Fruit fly (Drosophila melanogaster) whole organism, embryonic: Measurements from ENCODE around the gene Faa.
A peak's percentile ranks its signal among the peaks of the same experiment; 100 is the strongest.

Experiments used
- Atf6 ChIP-seq: fragments of 200-800 bp; sonication (Bioruptor generic); IDR thresholded peaks from 2 replicates; pipeline ENCODE4 v1.3.6; 2022; ENCODE audit warnings: missing biosample characterization, missing genetic modification characterization
- Bdp1 ChIP-seq: fragments of 200-800 bp; sonication (Bioruptor generic); optimal IDR thresholded peaks from 3 replicates; lab custom pipeline; 2016; ENCODE audit warnings: missing biosample characterization, missing genetic modification characterization
- Bteb2 ChIP-seq: fragments of 200-800 bp; sonication (Bioruptor generic); optimal IDR thresholded peaks from 2 replicates; lab custom pipeline; 2016; ENCODE audit warnings: missing biosample characterization, missing genetic modification characterization
- CG10209 ChIP-seq: fragments of 200-800 bp; sonication (Bioruptor generic); optimal IDR thresholded peaks from 3 replicates; lab custom pipeline; 2017; ENCODE audit warnings: missing biosample characterization, mild to moderate bottlenecking, missing genetic modification characterization, missing genetic modification reagents
- CG10321 ChIP-seq: fragments of 200-800 bp; sonication (Bioruptor generic); IDR thresholded peaks from 2 replicates; pipeline ENCODE4 v1.3.6; 2022; ENCODE audit warnings: missing biosample characterization, missing genetic modification characterization
- CG11085 ChIP-seq: fragments of 200-800 bp; sonication (Bioruptor generic); IDR thresholded peaks from 2 replicates; pipeline ENCODE4 v1.3.6; 2022; ENCODE audit warnings: missing biosample characterization, missing genetic modification characterization
- CG11456 ChIP-seq: fragments of 200-800 bp; sonication (Bioruptor generic); IDR thresholded peaks from 3 replicates; pipeline ENCODE4 v1.3.6; 2022; ENCODE audit warnings: missing biosample characterization, missing genetic modification characterization
- CG12071 ChIP-seq: fragments of 200-800 bp; sonication (Bioruptor generic); optimal IDR thresholded peaks from 3 replicates; lab custom pipeline; 2018; ENCODE audit warnings: missing biosample characterization, mild to moderate bottlenecking, missing genetic modification characterization
- CG13287 ChIP-seq: fragments of 200-800 bp; sonication (Bioruptor generic); IDR thresholded peaks from 2 replicates; pipeline ENCODE4 v1.3.6; 2022; ENCODE audit warnings: missing biosample characterization, missing genetic modification characterization; ENCODE audit not compliant: partially characterized antibody
- CG15696 ChIP-seq: fragments of 200-800 bp; sonication (Bioruptor generic); optimal IDR thresholded peaks from 2 replicates; lab custom pipeline; 2019; ENCODE audit warnings: missing biosample characterization, mild to moderate bottlenecking, missing genetic modification characterization, moderate library complexity
- CG17829 ChIP-seq: fragments of 200-800 bp; optimal IDR thresholded peaks from 2 replicates; lab custom pipeline; 2019; ENCODE audit warnings: missing biosample characterization, mild to moderate bottlenecking, missing genetic modification characterization, moderate library complexity
- CG2129 ChIP-seq: fragments of 200-800 bp; sonication (Bioruptor generic); IDR thresholded peaks from 2 replicates; pipeline ENCODE4 v1.3.6; 2022; ENCODE audit warnings: missing biosample characterization, missing genetic modification characterization; ENCODE audit not compliant: partially characterized antibody
- CG31224 ChIP-seq: fragments of 200-800 bp; sonication (Bioruptor generic); IDR thresholded peaks from 2 replicates; pipeline ENCODE4 v1.3.6; 2022; ENCODE audit warnings: missing biosample characterization, missing genetic modification characterization
- CG4730 ChIP-seq: fragments of 200-800 bp; sonication (Bioruptor generic); IDR thresholded peaks from 2 replicates; pipeline ENCODE4 v1.3.6; 2022; ENCODE audit warnings: missing biosample characterization, missing genetic modification characterization
- CG6791 ChIP-seq: fragments of 200-800 bp; sonication (Bioruptor generic); IDR thresholded peaks from 3 replicates; pipeline ENCODE4 v1.3.6; 2022; ENCODE audit warnings: missing biosample characterization, missing genetic modification characterization; ENCODE audit not compliant: partially characterized antibody
- CG6854 ChIP-seq: fragments of 200-800 bp; sonication (Bioruptor generic); optimal IDR thresholded peaks from 3 replicates; lab custom pipeline; 2017; ENCODE audit warnings: missing biosample characterization, mild to moderate bottlenecking, missing genetic modification characterization
- CG7556 ChIP-seq: fragments of 200-800 bp; sonication (Bioruptor generic); optimal IDR thresholded peaks from 2 replicates; lab custom pipeline; 2017; ENCODE audit warnings: missing biosample characterization, mild to moderate bottlenecking, missing genetic modification characterization
- CG7745 ChIP-seq: fragments of 200-800 bp; sonication (Bioruptor generic); optimal IDR thresholded peaks from 2 replicates; lab custom pipeline; 2018; ENCODE audit warnings: missing biosample characterization, mild to moderate bottlenecking, missing genetic modification characterization, moderate library complexity
- CG8089 ChIP-seq: fragments of 200-800 bp; sonication (Bioruptor generic); optimal IDR thresholded peaks from 3 replicates; lab custom pipeline; 2016; ENCODE audit warnings: missing biosample characterization, missing genetic modification characterization
- CG8944 ChIP-seq: fragments of 200-800 bp; sonication (Bioruptor generic); optimal IDR thresholded peaks from 3 replicates; lab custom pipeline; 2016; ENCODE audit warnings: missing biosample characterization, missing genetic modification characterization
- CG9797 ChIP-seq: fragments of 200-800 bp; sonication (Bioruptor generic); optimal IDR thresholded peaks from 3 replicates; lab custom pipeline; 2018; ENCODE audit warnings: missing biosample characterization, mild to moderate bottlenecking, missing genetic modification characterization
- Dip2 ChIP-seq: fragments of 200-800 bp; sonication (Bioruptor generic); IDR thresholded peaks from 2 replicates; pipeline ENCODE4 v1.3.6; 2022; ENCODE audit warnings: missing biosample characterization, missing genetic modification characterization
- E2f2 ChIP-seq: fragments of 200-800 bp; sonication (Bioruptor generic); IDR thresholded peaks from 2 replicates; pipeline ENCODE4 v1.3.6; 2022; ENCODE audit warnings: missing biosample characterization, missing genetic modification characterization
- ERR ChIP-seq: fragments of 200-800 bp; sonication (Bioruptor generic); optimal IDR thresholded peaks from 2 replicates; lab custom pipeline; 2016; ENCODE audit warnings: missing biosample characterization, missing genetic modification characterization
- Fer2 ChIP-seq: fragments of 200-800 bp; sonication (Bioruptor generic); optimal IDR thresholded peaks from 2 replicates; lab custom pipeline; 2018; ENCODE audit warnings: missing biosample characterization, mild to moderate bottlenecking, missing genetic modification characterization, moderate library complexity
- Fer3 ChIP-seq: fragments of 200-800 bp; sonication (Bioruptor generic); optimal IDR thresholded peaks from 2 replicates; lab custom pipeline; 2018; ENCODE audit warnings: missing biosample characterization, mild to moderate bottlenecking, missing genetic modification characterization, moderate library complexity
- H15 ChIP-seq: fragments of 200-800 bp; sonication (Bioruptor generic); IDR thresholded peaks from 3 replicates; pipeline ENCODE4 v1.3.6; 2022; ENCODE audit warnings: missing biosample characterization, missing genetic modification characterization
- Oli ChIP-seq: fragments of 200-800 bp; sonication (Bioruptor generic); optimal IDR thresholded peaks from 2 replicates; lab custom pipeline; 2018; ENCODE audit warnings: missing biosample characterization, mild to moderate bottlenecking, missing genetic modification characterization, moderate library complexity
- Optix ChIP-seq: fragments of 200-800 bp; sonication (Bioruptor generic); IDR thresholded peaks from 3 replicates; pipeline ENCODE4 v1.3.6; 2022; ENCODE audit warnings: missing biosample characterization, missing genetic modification characterization
- TFAM ChIP-seq: fragments of 200-800 bp; sonication (Bioruptor generic); optimal IDR thresholded peaks from 2 replicates; lab custom pipeline; 2017; ENCODE audit warnings: missing biosample characterization, missing genetic modification characterization, inconsistent platforms
- Tbp ChIP-seq: fragments of >200 bp; optimal IDR thresholded peaks from 2 replicates; lab custom pipeline; 2018; ENCODE audit warnings: missing biosample characterization, missing genetic modification characterization
- ase ChIP-seq: fragments of 200-800 bp; sonication (Bioruptor generic); IDR thresholded peaks from 3 replicates; pipeline ENCODE4 v1.3.6; 2022; ENCODE audit warnings: missing biosample characterization, missing genetic modification characterization
- br ChIP-seq: fragments of >200 bp; optimal IDR thresholded peaks from 2 replicates; lab custom pipeline; 2017
- ci ChIP-seq: fragments of 200-800 bp; sonication (Bioruptor generic); IDR thresholded peaks from 3 replicates; pipeline ENCODE4 v1.3.6; 2022; ENCODE audit warnings: missing biosample characterization, missing genetic modification characterization
- danr ChIP-seq: fragments of 200-800 bp; sonication (Bioruptor generic); IDR thresholded peaks from 2 replicates; pipeline ENCODE4 v1.3.6; 2022; ENCODE audit warnings: missing biosample characterization, missing genetic modification characterization
- dati ChIP-seq: fragments of 200-800 bp; sonication (Bioruptor generic); IDR thresholded peaks from 2 replicates; pipeline ENCODE4 v1.3.6; 2022; ENCODE audit warnings: missing biosample characterization, missing genetic modification characterization
- exex ChIP-seq: fragments of 200-800 bp; sonication (Bioruptor generic); optimal IDR thresholded peaks from 4 replicates; lab custom pipeline; 2018; ENCODE audit warnings: missing biosample characterization, mild to moderate bottlenecking, missing genetic modification characterization, moderate library complexity
- eyg ChIP-seq: fragments of 200-800 bp; sonication (Bioruptor generic); optimal IDR thresholded peaks from 3 replicates; lab custom pipeline; 2016; ENCODE audit warnings: missing biosample characterization, missing genetic modification characterization
- gem ChIP-seq: fragments of 200-800 bp; sonication (Bioruptor generic); optimal IDR thresholded peaks from 2 replicates; lab custom pipeline; 2019; ENCODE audit warnings: missing biosample characterization, mild to moderate bottlenecking, missing genetic modification characterization, moderate library complexity
- grn ChIP-seq: fragments of 200-800 bp; sonication (Bioruptor generic); optimal IDR thresholded peaks from 3 replicates; lab custom pipeline; 2017; ENCODE audit warnings: missing biosample characterization, missing genetic modification characterization
- jing ChIP-seq: fragments of 200-800 bp; sonication (Bioruptor generic); optimal IDR thresholded peaks from 2 replicates; lab custom pipeline; 2018; ENCODE audit warnings: missing biosample characterization, mild to moderate bottlenecking, missing genetic modification characterization
- mam ChIP-seq: fragments of 200-800 bp; sonication (Bioruptor generic); optimal IDR thresholded peaks from 3 replicates; lab custom pipeline; 2016; ENCODE audit warnings: missing biosample characterization, missing genetic modification characterization
- nom ChIP-seq: fragments of 200-800 bp; sonication (Bioruptor generic); optimal IDR thresholded peaks from 2 replicates; lab custom pipeline; 2017; ENCODE audit warnings: missing biosample characterization, missing genetic modification characterization, mild to moderate bottlenecking, moderate library complexity, missing genetic modification reagents
- sens-2 ChIP-seq: fragments of 200-800 bp; sonication (Bioruptor generic); IDR thresholded peaks from 2 replicates; pipeline ENCODE4 v1.3.6; 2022; ENCODE audit warnings: missing biosample characterization, missing genetic modification characterization
- slou ChIP-seq: fragments of 200-800 bp; sonication (Bioruptor generic); optimal IDR thresholded peaks from 3 replicates; lab custom pipeline; 2016; ENCODE audit warnings: missing biosample characterization, missing genetic modification characterization
- sqz ChIP-seq: fragments of 200-800 bp; sonication (Bioruptor generic); optimal IDR thresholded peaks from 3 replicates; lab custom pipeline; 2018; ENCODE audit warnings: missing biosample characterization, mild to moderate bottlenecking, missing genetic modification characterization
- sr ChIP-seq: fragments of 200-800 bp; sonication (Bioruptor generic); IDR thresholded peaks from 3 replicates; pipeline ENCODE4 v1.3.6; 2022; ENCODE audit warnings: missing biosample characterization, missing genetic modification characterization
- ssp ChIP-seq: fragments of 200-800 bp; sonication (Bioruptor generic); IDR thresholded peaks from 2 replicates; pipeline ENCODE4 v1.3.6; 2022; ENCODE audit warnings: missing biosample characterization, missing genetic modification characterization
- tx ChIP-seq: fragments of 200-800 bp; sonication (Bioruptor generic); optimal IDR thresholded peaks from 2 replicates; lab custom pipeline; 2016; ENCODE audit warnings: missing biosample characterization, missing genetic modification characterization
- unc-4 ChIP-seq: fragments of 200-800 bp; sonication (Bioruptor generic); IDR thresholded peaks from 2 replicates; pipeline ENCODE4 v1.3.6; 2022; ENCODE audit warnings: missing biosample characterization, missing genetic modification characterization; ENCODE audit not compliant: partially characterized antibody

The Faa gene

DNA sequence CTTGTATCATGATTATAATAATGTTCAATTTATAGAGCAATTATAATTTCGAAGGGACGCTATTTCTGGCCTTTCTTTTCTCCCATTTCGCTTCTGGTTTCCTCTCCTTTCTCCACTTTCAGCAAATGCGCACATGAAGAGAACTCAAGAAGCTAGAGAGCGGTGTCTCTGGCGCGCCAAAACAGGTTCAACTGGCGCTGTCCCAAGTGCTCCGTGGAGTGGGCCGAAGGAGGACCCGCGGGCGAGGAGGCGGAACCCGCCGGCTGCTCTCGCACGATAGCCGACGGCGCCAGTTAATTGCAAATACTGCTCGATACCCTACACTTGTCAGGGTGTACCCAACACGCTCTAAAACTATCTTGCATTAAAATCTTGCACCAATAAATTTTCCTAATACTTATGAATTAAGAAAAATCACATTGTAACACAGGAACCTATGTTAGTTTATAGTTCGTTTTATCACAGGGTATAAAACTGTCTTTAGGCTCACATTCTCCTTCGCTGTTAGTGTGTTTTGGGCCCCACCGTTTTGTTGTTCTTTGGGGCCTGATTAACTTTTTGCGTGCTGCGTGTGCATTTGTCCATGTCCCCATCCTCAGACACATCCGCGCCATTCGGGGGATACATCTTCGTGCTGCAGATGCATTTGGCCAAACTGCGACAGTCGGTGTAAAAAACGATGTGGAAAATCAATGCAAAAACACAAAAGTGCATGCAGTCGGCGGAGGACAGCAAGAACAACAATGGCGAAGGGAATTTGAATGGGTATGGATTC is 3.3 kb downstream of the Faa start (continued):
- peak; percentile 76 for TF ChIP-seq Bteb2 (GFP tag; lab: Kevin White, UChicago)
- peak; percentile 90 for TF ChIP-seq Optix
- peak; percentile 90 for TF ChIP-seq CG4730 (GFP tag; lab: Robert Waterston, UW)
- TF ChIP-seq H15 (GFP tag; lab: Robert Waterston, UW) = peak; percentile 87
- peak; percentile 90 for TF ChIP-seq Oli (tag; lab: Kevin White, UChicago)
- TF ChIP-seq Fer2 = peak; percentile 64
- no peak for TF ChIP-seq CG6791 (GFP tag; lab: Robert Waterston, UW)
- TF ChIP-seq eyg (GFP tag; lab: Kevin White, UChicago) = peak; percentile 73
- TF ChIP-seq CG9797 (GFP tag; lab: Kevin White, UChicago) = no peak
- peak; percentile 85 for TF ChIP-seq mam (GFP tag; lab: Kevin White, UChicago)
- TF ChIP-seq CG2129 = no peak
- peak; percentile 85 for TF ChIP-seq tx (GFP tag; lab: Kevin White, UChicago)
- TF ChIP-seq nom = peak; percentile 84
- peak; percentile 84 for TF ChIP-seq CG10209
- TF ChIP-seq gem (tag; lab: Kevin White, UChicago) = peak; percentile 90
- peak; percentile 89 for TF ChIP-seq ase (GFP tag; lab: Robert Waterston, UW)
- TF ChIP-seq Fer3 (tag; lab: Kevin White, UChicago) = peak; percentile 91
- TF ChIP-seq exex = peak; percentile 56
- TF ChIP-seq ssp (GFP tag; lab: Robert Waterston, UW) = peak; percentile 81
- peak; percentile 9 for TF ChIP-seq sqz (GFP tag; lab: Kevin White, UChicago)
- TF ChIP-seq danr (GFP tag; lab: Robert Waterston, UW) = peak; percentile 89
- TF ChIP-seq CG11085 (GFP tag; lab: Robert Waterston, UW) = peak; percentile 60
- TF ChIP-seq CG11456 (GFP tag; lab: Robert Waterston, UW) = peak; percentile 97
- TF ChIP-seq ci (GFP tag; lab: Robert Waterston, UW) = peak; percentile 98
- TF ChIP-seq CG6854 (GFP tag; lab: Kevin White, UChicago) = peak; percentile 60
- TF ChIP-seq unc-4 = no peak
- TF ChIP-seq Dip2 = peak; percentile 55
- peak; percentile 88 for TF ChIP-seq ERR
- peak; percentile 69 for TF ChIP-seq E2f2
- TF ChIP-seq grn = no peak
- TF ChIP-seq CG12071 = peak; percentile 89
- peak; percentile 88 for TF ChIP-seq sens-2 (GFP tag; lab: Robert Waterston, UW)
- TF ChIP-seq CG31224 (GFP tag; lab: Robert Waterston, UW) = peak; percentile 74
- no peak for TF ChIP-seq CG13287
- TF ChIP-seq CG7745 (tag; lab: Kevin White, UChicago) = no peak
- TF ChIP-seq slou (GFP tag; lab: Kevin White, UChicago) = peak; percentile 83
- no peak for TF ChIP-seq Tbp
- TF ChIP-seq CG10321 = peak; percentile 77
- peak; percentile 95 for TF ChIP-seq Atf6 (GFP tag; lab: Robert Waterston, UW)
- TF ChIP-seq jing (GFP tag; lab: Kevin White, UChicago) = peak; percentile 84
- peak; percentile 86 for TF ChIP-seq CG8089
- TF ChIP-seq br = no peak
- TF ChIP-seq CG8944 (GFP tag; lab: Kevin White, UChicago) = peak; percentile 86
- peak; percentile 68 for TF ChIP-seq Bdp1
- peak; percentile 87 for TF ChIP-seq CG7556 (GFP tag; lab: Kevin White, UChicago)
- peak; percentile 59 for TF ChIP-seq CG17829 (tag; lab: Kevin White, UChicago)
- TF ChIP-seq TFAM (GFP tag; lab: Kevin White, UChicago) = no peak
- peak; percentile 79; the same call in 2 of the 3 replicates for TF ChIP-seq sr (GFP tag; lab: Robert Waterston, UW)
- peak; percentile 86 for TF ChIP-seq dati
- peak; percentile 18 for TF ChIP-seq CG15696 (tag; lab: Kevin White, UChicago)
